Fruit fly (Drosophila melanogaster) whole organism, embryonic: ENCODE data around the gene Gr93d.

Experiments
- B-H2 ChIP-seq: fragments of 200-800 bp; sonication (Bioruptor generic); optimal IDR thresholded peaks from 2 replicates; lab custom pipeline; 2018; ENCODE audit warnings: missing biosample characterization, mild to moderate bottlenecking, missing genetic modification characterization
- Blimp-1 ChIP-seq: fragments of 200-800 bp; sonication (Bioruptor generic); optimal IDR thresholded peaks from 3 replicates; lab custom pipeline; 2018; ENCODE audit warnings: missing biosample characterization, missing genetic modification characterization, mild to moderate bottlenecking, moderate library complexity, missing genetic modification reagents
- BtbVII ChIP-seq: fragments of 200-800 bp; sonication (Bioruptor generic); optimal IDR thresholded peaks from 3 replicates; lab custom pipeline; 2017; ENCODE audit warnings: missing biosample characterization, mild to moderate bottlenecking, missing genetic modification characterization
- CG11504 ChIP-seq: fragments of 200-800 bp; sonication (Bioruptor generic); optimal IDR thresholded peaks from 3 replicates; lab custom pipeline; 2019; ENCODE audit warnings: missing biosample characterization, mild to moderate bottlenecking, missing genetic modification characterization, moderate library complexity
- CG11695 ChIP-seq: fragments of 200-800 bp; sonication (Bioruptor generic); IDR thresholded peaks from 3 replicates; pipeline ENCODE4 v1.3.6; 2022; ENCODE audit warnings: missing biosample characterization, missing genetic modification characterization
- CG13894 ChIP-seq: fragments of 200-800 bp; sonication (Bioruptor generic); optimal IDR thresholded peaks from 3 replicates; lab custom pipeline; 2018; ENCODE audit warnings: missing biosample characterization, mild to moderate bottlenecking, missing genetic modification characterization, moderate library complexity
- CG14710 ChIP-seq: fragments of 200-800 bp; sonication (Bioruptor generic); optimal IDR thresholded peaks from 3 replicates; lab custom pipeline; 2019; ENCODE audit warnings: missing biosample characterization, mild to moderate bottlenecking, missing genetic modification characterization, moderate library complexity
- CG15269 ChIP-seq: fragments of 200-800 bp; sonication (Bioruptor generic); optimal IDR thresholded peaks from 2 replicates; lab custom pipeline; 2018; ENCODE audit warnings: missing biosample characterization, mild to moderate bottlenecking, missing genetic modification characterization, moderate library complexity
- CG1647 ChIP-seq: fragments of 200-800 bp; sonication (Bioruptor generic); optimal IDR thresholded peaks from 3 replicates; lab custom pipeline; 2016; ENCODE audit warnings: missing biosample characterization, missing genetic modification characterization
- CG17359 ChIP-seq: fragments of 200-800 bp; sonication (Bioruptor generic); optimal IDR thresholded peaks from 3 replicates; lab custom pipeline; 2018; ENCODE audit warnings: missing biosample characterization, mild to moderate bottlenecking, missing genetic modification characterization, moderate library complexity
- CG17802 ChIP-seq: fragments of 200-800 bp; sonication (Bioruptor generic); optimal IDR thresholded peaks from 2 replicates; lab custom pipeline; 2018; ENCODE audit warnings: missing biosample characterization, mild to moderate bottlenecking, missing genetic modification characterization, moderate library complexity
- CG2116 ChIP-seq: fragments of 200-800 bp; sonication (Bioruptor generic); optimal IDR thresholded peaks from 3 replicates; lab custom pipeline; 2018; ENCODE audit warnings: missing biosample characterization, mild to moderate bottlenecking, missing genetic modification characterization
- CG2199 ChIP-seq: fragments of 200-800 bp; sonication (Bioruptor generic); IDR thresholded peaks from 3 replicates; pipeline ENCODE4 v1.3.6; 2022; ENCODE audit warnings: missing biosample characterization, missing genetic modification characterization
- CG2678 ChIP-seq: fragments of 200-800 bp; sonication (Bioruptor generic); optimal IDR thresholded peaks from 3 replicates; lab custom pipeline; 2019; ENCODE audit warnings: missing biosample characterization, mild to moderate bottlenecking, missing genetic modification characterization, moderate library complexity
- CG2712 ChIP-seq: fragments of 200-800 bp; optimal IDR thresholded peaks from 3 replicates; lab custom pipeline; 2019; ENCODE audit warnings: missing biosample characterization, mild to moderate bottlenecking, missing genetic modification characterization, moderate library complexity
- CG31441 ChIP-seq: fragments of 200-800 bp; sonication (Bioruptor generic); IDR thresholded peaks from 2 replicates; pipeline ENCODE4 v1.3.6; 2022; ENCODE audit warnings: missing biosample characterization, missing genetic modification characterization
- CG3163 ChIP-seq: fragments of 200-800 bp; sonication (Bioruptor generic); optimal IDR thresholded peaks from 3 replicates; lab custom pipeline; 2016; ENCODE audit warnings: missing biosample characterization, missing genetic modification characterization
- CG4404 ChIP-seq: fragments of 200-800 bp; sonication (Bioruptor generic); IDR thresholded peaks from 2 replicates; pipeline ENCODE4 v1.3.6; 2022; ENCODE audit warnings: missing biosample characterization, missing genetic modification characterization
- CG5180 ChIP-seq: fragments of 200-800 bp; sonication (Bioruptor generic); optimal IDR thresholded peaks from 3 replicates; lab custom pipeline; 2017; ENCODE audit warnings: missing biosample characterization, missing genetic modification characterization, mild to moderate bottlenecking, moderate library complexity, missing genetic modification reagents
- CG6272 ChIP-seq: fragments of 200-800 bp; sonication (Bioruptor generic); IDR thresholded peaks from 2 replicates; pipeline ENCODE4 v1.3.6; 2022; ENCODE audit warnings: missing biosample characterization, missing genetic modification characterization
- CG7271 ChIP-seq: fragments of 200-800 bp; sonication (Bioruptor generic); optimal IDR thresholded peaks from 2 replicates; lab custom pipeline; 2018; ENCODE audit warnings: missing biosample characterization, mild to moderate bottlenecking, missing genetic modification characterization, moderate library complexity
- CG8089 ChIP-seq: fragments of 200-800 bp; sonication (Bioruptor generic); optimal IDR thresholded peaks from 3 replicates; lab custom pipeline; 2016; ENCODE audit warnings: missing biosample characterization, missing genetic modification characterization
- CG8924 ChIP-seq: fragments of 200-800 bp; optimal IDR thresholded peaks from 3 replicates; lab custom pipeline; 2019; ENCODE audit warnings: missing biosample characterization, mild to moderate bottlenecking, missing genetic modification characterization, moderate library complexity
- CG9817 ChIP-seq: fragments of 200-800 bp; sonication (Bioruptor generic); optimal IDR thresholded peaks from 2 replicates; lab custom pipeline; 2018; ENCODE audit warnings: missing biosample characterization, mild to moderate bottlenecking, missing genetic modification characterization, moderate library complexity
- Doc3 ChIP-seq: fragments of 200-800 bp; sonication (Bioruptor generic); IDR thresholded peaks from 3 replicates; pipeline ENCODE4 v1.3.6; 2022; ENCODE audit warnings: missing biosample characterization, missing genetic modification characterization; ENCODE audit not compliant: partially characterized antibody
- H15 ChIP-seq: fragments of 200-800 bp; sonication (Bioruptor generic); IDR thresholded peaks from 3 replicates; pipeline ENCODE4 v1.3.6; 2022; ENCODE audit warnings: missing biosample characterization, missing genetic modification characterization
- Hr3 ChIP-seq: fragments of 200-800 bp; sonication (Bioruptor generic); optimal IDR thresholded peaks from 3 replicates; lab custom pipeline; 2016; ENCODE audit warnings: missing biosample characterization, missing genetic modification characterization
- MBD-R2 ChIP-seq: fragments of 200-800 bp; sonication (Bioruptor generic); IDR thresholded peaks from 2 replicates; pipeline ENCODE4 v1.3.6; 2022; ENCODE audit warnings: missing biosample characterization, missing genetic modification characterization
- Med ChIP-seq: fragments of 200-800 bp; sonication (Bioruptor generic); peaks from one replicate; lab custom pipeline; 2016; ENCODE audit warnings: missing biosample characterization, missing genetic modification characterization, mild to moderate bottlenecking, inconsistent platforms, moderate library complexity
- NFAT ChIP-seq: fragments of 200-800 bp; sonication (Bioruptor generic); IDR thresholded peaks from 2 replicates; pipeline ENCODE4 v1.3.6; 2022; ENCODE audit warnings: missing biosample characterization, missing genetic modification characterization
- Spps ChIP-seq: fragments of 200-800 bp; sonication (Bioruptor generic); optimal IDR thresholded peaks from 2 replicates; lab custom pipeline; 2018; ENCODE audit warnings: missing biosample characterization, mild to moderate bottlenecking, missing genetic modification characterization
- crp ChIP-seq, 2 experiments: fragments of 200-800 bp; sonication (Bioruptor generic); optimal IDR thresholded peaks; 2 replicates in 1 of 2; 3 replicates in 1 of 2; lab custom pipeline; 2017; ENCODE audit warnings: missing biosample characterization in 2 of 2, missing genetic modification characterization in 2 of 2, mild to moderate bottlenecking in 1 of 2, moderate library complexity in 1 of 2
- dm ChIP-seq: fragments of 200-800 bp; sonication (Bioruptor generic); optimal IDR thresholded peaks from 3 replicates; lab custom pipeline; 2016; ENCODE audit warnings: missing biosample characterization, missing genetic modification characterization
- fru ChIP-seq: fragments of >200 bp; optimal IDR thresholded peaks from 2 replicates; lab custom pipeline; 2017
- grau ChIP-seq: fragments of 200-800 bp; optimal IDR thresholded peaks from 3 replicates; lab custom pipeline; 2019; ENCODE audit warnings: missing biosample characterization, mild to moderate bottlenecking, missing genetic modification characterization, moderate library complexity
- gro ChIP-seq: fragments of 200-800 bp; sonication (Bioruptor generic); optimal IDR thresholded peaks from 2 replicates; lab custom pipeline; 2016; ENCODE audit warnings: missing biosample characterization, missing genetic modification characterization
- her ChIP-seq: fragments of 200-800 bp; sonication (Bioruptor generic); optimal IDR thresholded peaks from 2 replicates; lab custom pipeline; 2016; ENCODE audit warnings: missing biosample characterization, missing genetic modification characterization
- hkb ChIP-seq, 2 experiments: fragments of 200-800 bp in 1 of 2; fragments of >200 bp in 1 of 2; sonication (Bioruptor generic) in 1 of 2; IDR thresholded peaks in 1 of 2; optimal IDR thresholded peaks in 1 of 2; 2 replicates each; pipeline versions ENCODE4 v1.3.6 to Lab custom; 2017 to 2022; ENCODE audit warnings: missing biosample characterization in 1 of 2, missing genetic modification characterization in 1 of 2
- kah ChIP-seq: fragments of 200-800 bp; sonication (Bioruptor generic); optimal IDR thresholded peaks from 2 replicates; lab custom pipeline; 2018; ENCODE audit warnings: missing biosample characterization, mild to moderate bottlenecking, missing genetic modification characterization
- oc ChIP-seq: fragments of 200-800 bp; sonication (Bioruptor generic); optimal IDR thresholded peaks from 2 replicates; lab custom pipeline; 2018; ENCODE audit warnings: missing biosample characterization, mild to moderate bottlenecking, missing genetic modification characterization, moderate library complexity
- otp ChIP-seq: fragments of 200-800 bp; sonication (Bioruptor generic); IDR thresholded peaks from 3 replicates; pipeline ENCODE4, ENCODE4 v1.3.6; 2022; ENCODE audit warnings: missing biosample characterization, missing genetic modification characterization
- pho ChIP-seq: fragments of 200-800 bp; sonication (Bioruptor generic); optimal IDR thresholded peaks from 2 replicates; lab custom pipeline; 2016; ENCODE audit warnings: missing biosample characterization, missing genetic modification characterization
- sc ChIP-seq, 3 experiments: fragments of >200 bp in 2 of 3; fragments of 200-800 bp in 1 of 3; sonication (Bioruptor generic) in 1 of 3; optimal IDR thresholded peaks; 2 replicates in 2 of 3; 3 replicates in 1 of 3; lab custom pipeline; 2017; ENCODE audit warnings: mild to moderate bottlenecking in 1 of 3, missing biosample characterization in 1 of 3, missing genetic modification characterization in 1 of 3, missing genetic modification reagents in 1 of 3
- sens ChIP-seq: fragments of 200-800 bp; sonication (Bioruptor generic); peaks from one replicate; lab custom pipeline; 2016; ENCODE audit warnings: missing biosample characterization, missing genetic modification characterization
- slp2 ChIP-seq: fragments of 200-800 bp; sonication (Bioruptor generic); optimal IDR thresholded peaks from 2 replicates; lab custom pipeline; 2016; ENCODE audit warnings: missing biosample characterization, missing genetic modification characterization
- yki ChIP-seq: fragments of >200 bp; optimal IDR thresholded peaks from 3 replicates; lab custom pipeline; 2018

Gene Gr93d

DNA sequence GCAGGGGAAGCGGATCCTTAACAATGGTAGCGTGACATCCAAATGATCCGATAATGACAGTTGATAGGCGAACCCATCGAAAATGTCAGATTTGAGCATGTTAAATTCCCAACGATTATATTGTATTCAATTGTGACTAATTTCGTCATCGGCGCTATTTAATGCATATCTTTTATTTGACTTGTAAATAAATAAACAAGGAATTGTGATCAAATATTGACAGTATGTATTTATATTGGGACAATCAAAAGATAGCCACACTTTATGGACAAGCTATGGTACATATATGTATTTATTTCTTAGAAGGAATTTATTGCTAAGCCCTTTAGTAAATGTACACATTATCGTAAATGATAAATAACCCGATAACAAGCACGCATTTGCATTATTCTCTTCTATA is 21.3 kb downstream of the Gr93d start (continued):
- TF ChIP-seq H15 (GFP tag; lab: Robert Waterston, UW) (no peak), Hr3 (no peak), CG2712 (tag; lab: Kevin White, UChicago) (peak; percentile 0), sens (peak; percentile 79), CG2199 (GFP tag; lab: Robert Waterston, UW) (no peak), NFAT (GFP tag; lab: Robert Waterston, UW) (no peak), CG1647 (GFP tag; lab: Kevin White, UChicago) (no peak), CG11504 (tag; lab: Kevin White, UChicago) (peak; percentile 18), Doc3 (GFP tag; lab: Robert Waterston, UW) (no peak), CG2116 (no peak), BtbVII (GFP tag; lab: Kevin White, UChicago) (no peak), CG17359 (tag; lab: Kevin White, UChicago) (peak; percentile 7), CG9817 (tag; lab: Kevin White, UChicago) (no peak), CG8089 (GFP tag; lab: Kevin White, UChicago) (no peak), slp2 (GFP tag; lab: Kevin White, UChicago) (no peak), CG2678 (tag; lab: Kevin White, UChicago) (peak; percentile 47), CG14710 (peak; percentile 79), her (GFP tag; lab: Kevin White, UChicago) (no peak), CG5180 (GFP tag; lab: Kevin White, UChicago) (no peak), CG3163 (GFP tag; lab: Kevin White, UChicago) (no peak), B-H2 (GFP tag; lab: Kevin White, UChicago) (no peak), CG4404 (no peak), fru (lab: Kevin White, UChicago) (no peak), otp (GFP tag; lab: Robert Waterston, UW) (no peak), CG7271 (tag; lab: Kevin White, UChicago) (peak; percentile 26), gro (GFP tag; lab: Kevin White, UChicago) (no peak), CG31441 (peak; percentile 35; the same call in 1 of the 2 replicates), sc (optimal IDR thresholded peaks at IDR 0.05; lab: Kevin White, UChicago) (no peak), sc (GFP tag; optimal IDR thresholded peaks at IDR 0.05; lab: Kevin White, UChicago) (no peak), kah (GFP tag; lab: Kevin White, UChicago) (no peak), crp (GFP tag; optimal IDR thresholded peaks at IDR 0.05; lab: Kevin White, UChicago) (no peak), Blimp-1 (GFP tag; lab: Kevin White, UChicago) (peak; percentile 29), MBD-R2 (GFP tag; lab: Robert Waterston, UW) (no peak), CG6272 (GFP tag; lab: Robert Waterston, UW) (no peak), CG15269 (tag; lab: Kevin White, UChicago) (no peak), grau (tag; lab: Kevin White, UChicago) (no peak), hkb (optimal IDR thresholded peaks at IDR 0.05; lab: Kevin White, UChicago) (no peak), hkb (GFP tag; IDR thresholded peaks at IDR 0.05; lab: Robert Waterston, UW) (no peak), oc (tag; lab: Kevin White, UChicago) (no peak), pho (no peak), Spps (tag; lab: Kevin White, UChicago) (peak; percentile 47), CG17802 (no peak), dm (GFP tag; lab: Kevin White, UChicago) (no peak), CG13894 (tag; lab: Kevin White, UChicago) (no peak), Med (GFP tag; lab: Kevin White, UChicago) (no peak), yki (lab: Kevin White, UChicago) (no peak), CG11695 (GFP tag; lab: Robert Waterston, UW) (0 out of 3 replicates have a peak, but pooled peaks have one; percentile 16), CG8924 (tag; lab: Kevin White, UChicago) (peak; percentile 22)
